Worm (Caenorhabditis elegans) whole organism, young adult: ENCODE results near the gene ppm-1.A.

Experiments
- B0261.1 ChIP-seq: sonication (generic microtip); optimal IDR thresholded peaks from 2 replicates; lab custom pipeline; 2016; ENCODE audit warnings: mild to moderate bottlenecking, missing genetic modification characterization, moderate library complexity, missing compliant biosample characterization
- B0336.3 ChIP-seq: fragments of 200-800 bp; sonication (Bioruptor generic); IDR thresholded peaks from 2 replicates; pipeline ENCODE4 v1.3.6; 2022; ENCODE audit warnings: missing genetic modification characterization, missing compliant biosample characterization
- C06A6.2 ChIP-seq: fragments of 200-800 bp; sonication (Bioruptor generic); conservative IDR thresholded peaks from 2 replicates; pipeline ENCODE4 v1.3.6; 2022; ENCODE audit warnings: missing genetic modification characterization, missing compliant biosample characterization
- D2030.7 ChIP-seq: fragments of 200-800 bp; sonication (Bioruptor generic); IDR thresholded peaks from 2 replicates; pipeline ENCODE4 v1.3.6; 2022; ENCODE audit warnings: missing genetic modification reagents, missing genetic modification characterization, missing compliant biosample characterization
- F37B4.10 ChIP-seq: fragments of 200-800 bp; sonication (Bioruptor generic); IDR thresholded peaks from 2 replicates; pipeline ENCODE4 v1.3.6; 2022; ENCODE audit warnings: missing genetic modification characterization, missing compliant biosample characterization
- F55B11.4 ChIP-seq: sonication (generic microtip); optimal IDR thresholded peaks from 2 replicates; lab custom pipeline; 2016; ENCODE audit warnings: missing compliant biosample characterization, missing genetic modification characterization, borderline replicate concordance; ENCODE audit not compliant: insufficient read depth
- K12H6.12 ChIP-seq: fragments of 200-800 bp; sonication (Bioruptor generic); optimal IDR thresholded peaks from 2 replicates; lab custom pipeline; 2018; ENCODE audit warnings: mild to moderate bottlenecking, missing genetic modification characterization, missing compliant biosample characterization
- Y53G8AR.9 ChIP-seq: fragments of 200-800 bp; sonication (Bioruptor generic); conservative IDR thresholded peaks from 2 replicates; pipeline ENCODE4 v1.3.6; 2022; ENCODE audit warnings: missing genetic modification reagents, missing genetic modification characterization, missing compliant biosample characterization
- ama-1 ChIP-seq, 3 experiments: fragments of 150-350 bp in 1 of 3; sonication (generic microtip) in 2 of 3; optimal IDR thresholded peaks; 2 replicates each; lab custom pipeline; 2014 to 2018; ENCODE audit warnings: missing biosample characterization in 2 of 3, missing genetic modification characterization in 2 of 3, missing genetic modification reagents in 2 of 3
- bed-2 ChIP-seq: fragments of 200-800 bp; sonication (Bioruptor generic); IDR thresholded peaks from 2 replicates; pipeline ENCODE4 v1.3.6; 2022; ENCODE audit warnings: missing genetic modification reagents, missing genetic modification characterization, missing compliant biosample characterization
- cebp-2 ChIP-seq: fragments of 200-800 bp; sonication (Bioruptor generic); IDR thresholded peaks from 2 replicates; pipeline ENCODE4 v1.3.6; 2022; ENCODE audit warnings: missing genetic modification characterization, missing compliant biosample characterization
- ceh-100 ChIP-seq: fragments of 200-800 bp; sonication (Bioruptor generic); IDR thresholded peaks from 2 replicates; pipeline ENCODE4 v1.3.6; 2022; ENCODE audit warnings: missing genetic modification reagents, missing genetic modification characterization, missing compliant biosample characterization
- ceh-40 ChIP-seq: fragments of 200-800 bp; sonication (Bioruptor generic); IDR thresholded peaks from 2 replicates; pipeline ENCODE4 v1.3.6; 2022; ENCODE audit warnings: missing genetic modification characterization, missing compliant biosample characterization
- ceh-58 ChIP-seq: fragments of 200-800 bp; sonication (Bioruptor generic); IDR thresholded peaks from 2 replicates; pipeline ENCODE4 v1.3.6; 2022; ENCODE audit warnings: missing genetic modification characterization, missing compliant biosample characterization
- ceh-79 ChIP-seq: sonication (generic microtip); optimal IDR thresholded peaks from 2 replicates; lab custom pipeline; 2017; ENCODE audit warnings: mild to moderate bottlenecking, missing genetic modification characterization, missing compliant biosample characterization
- die-1 ChIP-seq: sonication (generic microtip); optimal IDR thresholded peaks from 2 replicates; lab custom pipeline; 2016; ENCODE audit warnings: missing genotype, mild to moderate bottlenecking, missing genetic modification characterization, missing compliant biosample characterization
- dox-1 ChIP-seq: fragments of 200-800 bp; sonication (Bioruptor generic); IDR thresholded peaks from 2 replicates; pipeline ENCODE4 v1.3.6; 2022; ENCODE audit warnings: missing genetic modification reagents, missing genetic modification characterization, missing compliant biosample characterization
- egl-44 ChIP-seq: fragments of 200-800 bp; sonication (Bioruptor generic); IDR thresholded peaks from 2 replicates; pipeline ENCODE4 v1.3.6; 2022; ENCODE audit warnings: missing genetic modification reagents, missing genetic modification characterization, missing compliant biosample characterization
- fkh-3 ChIP-seq: sonication (generic microtip); optimal IDR thresholded peaks from 2 replicates; lab custom pipeline; 2016; ENCODE audit warnings: mild to moderate bottlenecking, missing genetic modification characterization, missing compliant biosample characterization
- gei-17 ChIP-seq: fragments of 200-800 bp; sonication (Bioruptor generic); optimal IDR thresholded peaks from 2 replicates; lab custom pipeline; 2018; ENCODE audit warnings: mild to moderate bottlenecking, missing genetic modification characterization, missing compliant biosample characterization
- him-1 ChIP-seq: sonication (generic microtip); optimal IDR thresholded peaks from 2 replicates; lab custom pipeline; 2016; ENCODE audit warnings: missing genotype, missing genetic modification reagents, missing genetic modification characterization, missing compliant biosample characterization
- hlh-12 ChIP-seq: sonication (generic microtip); optimal IDR thresholded peaks from 2 replicates; lab custom pipeline; 2016; ENCODE audit warnings: missing genetic modification characterization, missing compliant biosample characterization
- hrde-1 ChIP-seq: sonication (generic microtip); optimal IDR thresholded peaks from 2 replicates; lab custom pipeline; 2016; ENCODE audit warnings: missing genetic modification characterization, mild to moderate bottlenecking, missing compliant biosample characterization, moderate library complexity, missing genotype, missing genetic modification reagents, borderline replicate concordance
- let-526 ChIP-seq: fragments of 200-800 bp; sonication (Bioruptor generic); IDR thresholded peaks from 2 replicates; pipeline ENCODE4 v1.3.6; 2022; ENCODE audit warnings: missing genetic modification reagents, missing genetic modification characterization, missing compliant biosample characterization
- let-607 ChIP-seq, 2 experiments: fragments of 200-800 bp in 1 of 2; sonication (Bioruptor generic) in 1 of 2; sonication (generic microtip) in 1 of 2; optimal IDR thresholded peaks; 2 replicates each; lab custom pipeline; 2016 to 2018; ENCODE audit warnings: mild to moderate bottlenecking in 2 of 2, missing compliant biosample characterization in 2 of 2, missing genetic modification characterization in 2 of 2, moderate library complexity in 2 of 2, missing genotype in 1 of 2
- lin-26 ChIP-seq: fragments of 200-800 bp; sonication (Bioruptor generic); IDR thresholded peaks from 2 replicates; pipeline ENCODE4 v1.3.6; 2022; ENCODE audit warnings: missing genetic modification reagents, missing genetic modification characterization, missing compliant biosample characterization
- lin-54 ChIP-seq: fragments of 200-800 bp; sonication (Bioruptor generic); optimal IDR thresholded peaks from 2 replicates; lab custom pipeline; 2018; ENCODE audit warnings: mild to moderate bottlenecking, missing genetic modification characterization, missing compliant biosample characterization
- madf-3 ChIP-seq: fragments of 200-800 bp; sonication (Bioruptor generic); IDR thresholded peaks from 2 replicates; pipeline ENCODE4 v1.3.6; 2022; ENCODE audit warnings: missing genetic modification reagents, missing genetic modification characterization, missing compliant biosample characterization
- madf-6 ChIP-seq: fragments of 200-800 bp; sonication (Bioruptor generic); IDR thresholded peaks from 2 replicates; pipeline ENCODE4 v1.3.6; 2022; ENCODE audit warnings: missing genetic modification reagents, missing genetic modification characterization, missing compliant biosample characterization
- mes-4 ChIP-seq: sonication (generic microtip); optimal IDR thresholded peaks from 2 replicates; lab custom pipeline; 2016; ENCODE audit warnings: missing genotype, missing genetic modification characterization, missing compliant biosample characterization
- nfya-1 ChIP-seq: sonication (generic microtip); optimal IDR thresholded peaks from 2 replicates; lab custom pipeline; 2017; ENCODE audit warnings: antibody characterized with exemption, missing compliant biosample characterization, missing genetic modification characterization, borderline replicate concordance; ENCODE audit not compliant: insufficient read depth
- nfyb-1 ChIP-seq: fragments of 200-800 bp; sonication (Bioruptor generic); IDR thresholded peaks from 2 replicates; pipeline ENCODE4 v1.3.6; 2022; ENCODE audit warnings: missing genetic modification reagents, missing genetic modification characterization, missing compliant biosample characterization
- nhr-179 ChIP-seq: sonication (generic microtip); optimal IDR thresholded peaks from 2 replicates; lab custom pipeline; 2016; ENCODE audit warnings: mild to moderate bottlenecking, missing genetic modification characterization, missing compliant biosample characterization
- nhr-27 ChIP-seq: fragments of 200-800 bp; sonication (Bioruptor generic); optimal IDR thresholded peaks from 2 replicates; lab custom pipeline; 2018; ENCODE audit warnings: mild to moderate bottlenecking, missing genetic modification characterization, moderate library complexity, missing compliant biosample characterization
- nhr-80 ChIP-seq: sonication (generic microtip); optimal IDR thresholded peaks from 2 replicates; lab custom pipeline; 2016; ENCODE audit warnings: missing genetic modification characterization, missing compliant biosample characterization
- pha-4 ChIP-seq: fragments of 150-350 bp; sonication (generic microtip); optimal IDR thresholded peaks from 2 replicates; lab custom pipeline; 2014; ENCODE audit warnings: missing biosample characterization, missing genetic modification reagents, missing genetic modification characterization
- sdz-38 ChIP-seq: sonication (generic microtip); optimal IDR thresholded peaks from 2 replicates; lab custom pipeline; 2016; ENCODE audit warnings: missing genotype, missing genetic modification characterization, missing compliant biosample characterization
- sea-2 ChIP-seq: fragments of 200-800 bp; sonication (Bioruptor generic); IDR thresholded peaks from 2 replicates; pipeline ENCODE4 v1.3.6; 2022; ENCODE audit warnings: missing genetic modification characterization, missing compliant biosample characterization
- snpc-1.1 ChIP-seq: sonication (generic microtip); optimal IDR thresholded peaks from 2 replicates; lab custom pipeline; 2017; ENCODE audit warnings: missing genetic modification characterization, mild to moderate bottlenecking, missing compliant biosample characterization, antibody characterized with exemption, moderate library complexity, missing genotype, missing genetic modification reagents; ENCODE audit not compliant: insufficient read depth
- snpc-1.3 ChIP-seq: sonication (generic microtip); optimal IDR thresholded peaks from 2 replicates; lab custom pipeline; 2017; ENCODE audit warnings: missing genetic modification characterization, mild to moderate bottlenecking, missing compliant biosample characterization, antibody characterized with exemption, moderate library complexity, missing genotype, missing genetic modification reagents; ENCODE audit not compliant: insufficient read depth
- snpc-4 ChIP-seq, 5 experiments: fragments of 150-350 bp in 1 of 5; sonication (generic microtip) in 4 of 5; optimal IDR thresholded peaks; 2 replicates each; lab custom pipeline; 2014 to 2018; ENCODE audit warnings: missing genetic modification characterization in 5 of 5, missing biosample characterization in 3 of 5, antibody characterized with exemption in 2 of 5, mild to moderate bottlenecking in 2 of 5, missing compliant biosample characterization in 2 of 5, missing genotype in 2 of 5, moderate library complexity in 2 of 5, missing genetic modification reagents in 1 of 5
- somi-1 ChIP-seq: fragments of 200-800 bp; sonication (Bioruptor generic); optimal IDR thresholded peaks from 2 replicates; lab custom pipeline; 2018; ENCODE audit warnings: mild to moderate bottlenecking, missing genetic modification characterization, missing compliant biosample characterization
- tlf-1 ChIP-seq: fragments of 200-800 bp; sonication (Bioruptor generic); optimal IDR thresholded peaks from 2 replicates; lab custom pipeline; 2018; ENCODE audit warnings: mild to moderate bottlenecking, missing genetic modification characterization, missing compliant biosample characterization
- xnd-1 ChIP-seq: sonication (generic microtip); optimal IDR thresholded peaks from 2 replicates; lab custom pipeline; 2016; ENCODE audit warnings: missing genotype, missing genetic modification reagents, missing genetic modification characterization, missing compliant biosample characterization
- zim-3 ChIP-seq: sonication (generic microtip); optimal IDR thresholded peaks from 2 replicates; lab custom pipeline; 2017; ENCODE audit warnings: mild to moderate bottlenecking, missing genetic modification characterization, moderate library complexity, missing compliant biosample characterization
- ztf-26 ChIP-seq: sonication (generic microtip); optimal IDR thresholded peaks from 2 replicates; lab custom pipeline; 2017; ENCODE audit warnings: missing genetic modification characterization, missing compliant biosample characterization
- ztf-3 ChIP-seq: fragments of 200-800 bp; sonication (Bioruptor generic); optimal IDR thresholded peaks from 2 replicates; lab custom pipeline; 2018; ENCODE audit warnings: mild to moderate bottlenecking, missing genetic modification characterization, missing compliant biosample characterization
- ztf-6 ChIP-seq: fragments of 200-800 bp; sonication (Bioruptor generic); IDR thresholded peaks from 2 replicates; pipeline ENCODE4 v1.3.6; 2022; ENCODE audit warnings: missing genetic modification reagents, missing genetic modification characterization, missing compliant biosample characterization

Gene ppm-1.A

ce11 chrV:10578938-10579337 is 42.8 kb upstream of the ppm-1.A start, which contains the start of the genes erh-1 and lpd-9 (continued):
- TF ChIP-seq nfya-1 (tag; lab: Kevin White, UChicago), result no peak
- no peak for TF ChIP-seq nhr-27 (tag; lab: Kevin White, UChicago)
- TF ChIP-seq ztf-26, result no peak
- no peak for TF ChIP-seq ztf-6 (GFP tag; lab: Robert Waterston, UW)
- no peak for TF ChIP-seq mes-4 (tag; lab: Kevin White, UChicago)
- no peak for TF ChIP-seq snpc-1.1 (tag; lab: Kevin White, UChicago)
- TF ChIP-seq B0261.1 (tag; lab: Kevin White, UChicago), result no peak
- TF ChIP-seq F37B4.10 (GFP tag; lab: Robert Waterston, UW), result no peak
- peak; percentile 49 for TF ChIP-seq tlf-1 (GFP tag; lab: Kevin White, UChicago)
- TF ChIP-seq nfyb-1 (GFP tag; lab: Robert Waterston, UW), result peak; percentile 74
- TF ChIP-seq nhr-179 (tag; lab: Kevin White, UChicago), result no peak
- no peak for TF ChIP-seq cebp-2 (GFP tag; lab: Robert Waterston, UW)
- no peak for TF ChIP-seq ama-1 (optimal IDR thresholded peaks at IDR 0.05; lab: Kevin White, UChicago)
- no peak for TF ChIP-seq ama-1 (GFP tag; optimal IDR thresholded peaks at IDR 0.05; lab: Kevin White, UChicago)
- TF ChIP-seq snpc-4 (GFP tag; optimal IDR thresholded peaks at IDR 0.05; lab: Kevin White, UChicago), result peak; percentile 19
- TF ChIP-seq snpc-4 (tag; optimal IDR thresholded peaks at IDR 0.05; lab: Kevin White, UChicago), result peak in 2 of 4 experiments; percentile 47 to 63
- no peak for TF ChIP-seq ceh-79 (tag; lab: Kevin White, UChicago)
- TF ChIP-seq xnd-1, result peak; percentile 41
- no peak for TF ChIP-seq him-1 (tag; lab: Kevin White, UChicago)
- TF ChIP-seq somi-1 (GFP tag; lab: Kevin White, UChicago), result no peak
- TF ChIP-seq sdz-38 (tag; lab: Kevin White, UChicago), result no peak
- no peak for TF ChIP-seq sea-2 (GFP tag; lab: Robert Waterston, UW)
- peak; percentile 81 for TF ChIP-seq B0336.3 (GFP tag; lab: Robert Waterston, UW)
- no peak for TF ChIP-seq pha-4
- no peak for TF ChIP-seq zim-3
- no peak for TF ChIP-seq ceh-40 (GFP tag; lab: Robert Waterston, UW)
- TF ChIP-seq hlh-12 (tag; lab: Kevin White, UChicago), result no peak
- peak; percentile 43; the same call in 1 of the 2 replicates for TF ChIP-seq D2030.7
- TF ChIP-seq madf-6 (GFP tag; lab: Robert Waterston, UW), result peak; percentile 71
- TF ChIP-seq C06A6.2 (GFP tag; lab: Robert Waterston, UW), result no peak
- no peak for TF ChIP-seq die-1 (tag; lab: Kevin White, UChicago)
- peak; percentile 83; the same call in 1 of the 2 replicates for TF ChIP-seq dox-1
- no peak for TF ChIP-seq bed-2 (GFP tag; lab: Robert Waterston, UW)
- TF ChIP-seq snpc-1.3 (tag; lab: Kevin White, UChicago), result peak; percentile 57
- TF ChIP-seq let-607 (tag; optimal IDR thresholded peaks at IDR 0.05; lab: Kevin White, UChicago), result peak; percentile 38 to 78
- no peak for TF ChIP-seq egl-44 (GFP tag; lab: Robert Waterston, UW)
- TF ChIP-seq F55B11.4, result no peak
- peak; percentile 84 for TF ChIP-seq lin-54 (GFP tag; lab: Kevin White, UChicago)
- peak; percentile 77; the same call in 1 of the 2 replicates for TF ChIP-seq madf-3 (GFP tag; lab: Robert Waterston, UW)
- peak; percentile 1 for TF ChIP-seq hrde-1 (tag; lab: Kevin White, UChicago)
- peak; percentile 87 for TF ChIP-seq Y53G8AR.9 (GFP tag; lab: Robert Waterston, UW)
- TF ChIP-seq let-526 (GFP tag; lab: Robert Waterston, UW), result no peak
- no peak; the same call in 1 of the 2 replicates for TF ChIP-seq ceh-100 (GFP tag; lab: Robert Waterston, UW)
- no peak for TF ChIP-seq lin-26
- TF ChIP-seq gei-17 (GFP tag; lab: Kevin White, UChicago), result peak; percentile 23
- TF ChIP-seq K12H6.12 (tag; lab: Kevin White, UChicago), result no peak
- TF ChIP-seq fkh-3 (tag; lab: Kevin White, UChicago), result no peak
- TF ChIP-seq ztf-3 (GFP tag; lab: Kevin White, UChicago), result no peak
- TF ChIP-seq ceh-58, result no peak
- peak; percentile 46 for TF ChIP-seq nhr-80 (tag; lab: Kevin White, UChicago)
